Fruit fly (Drosophila melanogaster) whole organism, pupa: Measurements from ENCODE around the gene Arr1.
A peak's percentile ranks its signal among the peaks of the same experiment; 100 is the strongest.

Experiments used
- CG10348 ChIP-seq: fragments of 200-800 bp; sonication (Bioruptor generic); IDR thresholded peaks from 2 replicates; pipeline ENCODE4 v1.3.6; 2022; ENCODE audit warnings: missing biosample characterization, missing genetic modification characterization
- CG12605 ChIP-seq: fragments of 200-800 bp; sonication (Bioruptor generic); IDR thresholded peaks from 2 replicates; pipeline ENCODE4 v1.3.6; 2022; ENCODE audit warnings: missing biosample characterization, missing genetic modification characterization
- CG13204 ChIP-seq: fragments of 200-800 bp; sonication (Bioruptor generic); optimal IDR thresholded peaks from 2 replicates; lab custom pipeline; 2018; ENCODE audit warnings: missing biosample characterization, mild to moderate bottlenecking, missing genetic modification characterization, moderate library complexity
- CG14655 ChIP-seq: fragments of 200-800 bp; sonication (Bioruptor generic); optimal IDR thresholded peaks from 3 replicates; lab custom pipeline; 2017; ENCODE audit warnings: mild to moderate bottlenecking, missing biosample characterization, missing genetic modification reagents, missing genetic modification characterization
- CG15710 ChIP-seq: fragments of 200-800 bp; sonication (Bioruptor generic); optimal IDR thresholded peaks from 2 replicates; lab custom pipeline; 2018; ENCODE audit warnings: missing biosample characterization, mild to moderate bottlenecking, missing genetic modification characterization, moderate library complexity
- CG17806 ChIP-seq: fragments of 200-800 bp; sonication (Bioruptor generic); optimal IDR thresholded peaks from 2 replicates; lab custom pipeline; 2018; ENCODE audit warnings: missing biosample characterization, mild to moderate bottlenecking, missing genetic modification characterization, moderate library complexity
- CG32121 ChIP-seq: fragments of 200-800 bp; sonication (Bioruptor generic); IDR thresholded peaks from 2 replicates; pipeline ENCODE4 v1.3.6; 2022; ENCODE audit warnings: missing biosample characterization, missing genetic modification characterization
- CG34367 ChIP-seq: fragments of 200-800 bp; sonication (Bioruptor generic); optimal IDR thresholded peaks from 2 replicates; lab custom pipeline; 2018; ENCODE audit warnings: missing biosample characterization, mild to moderate bottlenecking, missing genetic modification characterization
- CG8301 ChIP-seq: fragments of 200-800 bp; sonication (Bioruptor generic); optimal IDR thresholded peaks from 2 replicates; lab custom pipeline; 2018; ENCODE audit warnings: missing biosample characterization, mild to moderate bottlenecking, missing genetic modification characterization
- CG9948 ChIP-seq: fragments of 200-800 bp; sonication (Bioruptor generic); optimal IDR thresholded peaks from 2 replicates; lab custom pipeline; 2018; ENCODE audit warnings: missing biosample characterization, mild to moderate bottlenecking, missing genetic modification characterization, moderate library complexity
- Ets98B ChIP-seq: fragments of 200-800 bp; sonication (Bioruptor generic); IDR thresholded peaks from 2 replicates; pipeline ENCODE4 v1.3.6; 2022; ENCODE audit warnings: missing biosample characterization, missing genetic modification characterization
- Pif1B ChIP-seq: fragments of 200-800 bp; sonication (Bioruptor generic); optimal IDR thresholded peaks from 3 replicates; lab custom pipeline; 2016; ENCODE audit warnings: missing biosample characterization, missing genetic modification characterization
- Snoo ChIP-seq: fragments of 200-800 bp; sonication (Bioruptor generic); optimal IDR thresholded peaks from 3 replicates; lab custom pipeline; 2017; ENCODE audit warnings: missing biosample characterization, mild to moderate bottlenecking, missing genetic modification characterization, inconsistent platforms
- rn ChIP-seq: fragments of 200-800 bp; sonication (Bioruptor generic); IDR thresholded peaks from 2 replicates; pipeline ENCODE4 v1.3.6; 2022; ENCODE audit warnings: missing biosample characterization, missing genetic modification characterization

- TF ChIP-seq CG13204 (GFP tag; lab: Kevin White, UChicago) (no peak), CG8301 (tag; lab: Kevin White, UChicago) (no peak), Pif1B (GFP tag; lab: Kevin White, UChicago) (peak; percentile 8), Ets98B (GFP tag; lab: Robert Waterston, UW) (peak; percentile 44; the same call in 1 of the 2 replicates), rn (GFP tag; lab: Robert Waterston, UW) (no peak), CG14655 (GFP tag; lab: Kevin White, UChicago) (no peak), CG9948 (tag; lab: Kevin White, UChicago) (no peak), CG10348 (GFP tag; lab: Robert Waterston, UW) (no peak), CG17806 (tag; lab: Kevin White, UChicago) (no peak), CG15710 (tag; lab: Kevin White, UChicago) (no peak), CG32121 (GFP tag; lab: Robert Waterston, UW) (no peak), CG12605 (GFP tag; lab: Robert Waterston, UW) (no peak), CG34367 (no peak), Snoo (no peak)
These were observed 41.6 kb downstream of the Arr1 start, which contains the start of gene CG5758 for dm6 chr2L:18119643-18120042.
